Worm (Caenorhabditis elegans): Measurements from ENCODE around the gene F58E2.5.

The F58E2.5 gene

ce11 chrIV:3439354-3439753 is 5.4 kb upstream of the F58E2.5 start, which contains the start of gene grd-3:
Gene grd-3 (plus strand): TSS chrIV:3439655.
- TF ChIP-seq F37B4.10 (GFP tag; IDR thresholded peaks at IDR 0.05) (no peak), zfh-2 (GFP tag; conservative IDR thresholded peaks at IDR 0.05) (0 out of 2 replicates have a peak, but pooled peaks have one; percentile 5)

- TF ChIP-seq ztf-18 (tag; optimal IDR thresholded peaks at IDR 0.05) (no peak), nhr-120 (GFP tag; IDR thresholded peaks at IDR 0.05) (no peak), nfya-2 (GFP tag; IDR thresholded peaks at IDR 0.05) (no peak), xnd-1 (tag; optimal IDR thresholded peaks at IDR 0.05) (no peak), sea-2 (GFP tag; IDR thresholded peaks at IDR 0.05) (no peak)
Measured at ce11 chrIV:3440848-3441247, 3.9 kb upstream of the F58E2.5 start, which contains the start of gene grd-10. Gene grd-10 (plus strand): TSS chrIV:3441055.

DNA sequence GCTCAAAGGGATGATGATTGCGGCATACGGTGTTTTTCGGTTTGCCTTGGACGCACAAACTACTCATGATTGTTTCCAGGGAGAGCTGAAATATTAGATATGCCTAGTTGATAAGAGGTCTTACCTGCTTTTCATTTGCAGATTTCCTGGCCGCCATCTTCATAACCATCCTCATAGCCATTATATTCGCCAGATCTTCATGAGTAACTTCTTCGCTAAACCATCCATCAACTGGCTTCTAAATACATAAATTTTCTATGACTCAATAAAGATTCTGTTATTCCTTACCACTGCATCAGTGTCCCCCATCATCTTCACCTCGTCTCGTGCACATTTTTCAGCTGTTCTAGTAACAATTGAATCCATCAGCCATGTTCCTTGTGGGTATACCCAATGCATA is 2.2 kb upstream of the F58E2.5 start:
- TF ChIP-seq dpff-1 (tag; optimal IDR thresholded peaks at IDR 0.05), result no peak
- TF ChIP-seq athp-1 (tag; optimal IDR thresholded peaks at IDR 0.05), result no peak
- TF ChIP-seq attf-5 (GFP tag; optimal IDR thresholded peaks at IDR 0.05), result no peak
- no peak for TF ChIP-seq nhr-27 (tag; optimal IDR thresholded peaks at IDR 0.05)
- no peak for TF ChIP-seq attf-3 (GFP tag; conservative IDR thresholded peaks at IDR 0.05)
- TF ChIP-seq Y79H2A.3 (GFP tag; conservative IDR thresholded peaks at IDR 0.05), result no peak
- TF ChIP-seq unc-62 (GFP tag; optimal IDR thresholded peaks at IDR 0.05), result no peak
- no peak for TF ChIP-seq F49E8.2 (tag; optimal IDR thresholded peaks at IDR 0.05; ENCODE audit: insufficient read depth)
- no peak for TF ChIP-seq madf-10 (tag; optimal IDR thresholded peaks at IDR 0.05)
- no peak for TF ChIP-seq ceh-40 (GFP tag; IDR thresholded peaks at IDR 0.05)
- TF ChIP-seq ama-1 (optimal IDR thresholded peaks at IDR 0.05), result no peak
- no peak for TF ChIP-seq ama-1 (GFP tag; optimal IDR thresholded peaks at IDR 0.05)
- TF ChIP-seq K12H6.12 (tag; optimal IDR thresholded peaks at IDR 0.05), result no peak
- no peak for TF ChIP-seq egl-44 (GFP tag; IDR thresholded peaks at IDR 0.05)
- TF ChIP-seq Y56A3A.18 (GFP tag; IDR thresholded peaks at IDR 0.05), result no peak
- TF ChIP-seq lag-1 (GFP tag; IDR thresholded peaks at IDR 0.05), result no peak
- no peak for TF ChIP-seq B0261.1 (tag; optimal IDR thresholded peaks at IDR 0.05)
- no peak for TF ChIP-seq Y67H2A.10 (GFP tag; conservative IDR thresholded peaks at IDR 0.05)
- TF ChIP-seq pbrm-1 (GFP tag; IDR thresholded peaks at IDR 0.05), result no peak

DNA sequence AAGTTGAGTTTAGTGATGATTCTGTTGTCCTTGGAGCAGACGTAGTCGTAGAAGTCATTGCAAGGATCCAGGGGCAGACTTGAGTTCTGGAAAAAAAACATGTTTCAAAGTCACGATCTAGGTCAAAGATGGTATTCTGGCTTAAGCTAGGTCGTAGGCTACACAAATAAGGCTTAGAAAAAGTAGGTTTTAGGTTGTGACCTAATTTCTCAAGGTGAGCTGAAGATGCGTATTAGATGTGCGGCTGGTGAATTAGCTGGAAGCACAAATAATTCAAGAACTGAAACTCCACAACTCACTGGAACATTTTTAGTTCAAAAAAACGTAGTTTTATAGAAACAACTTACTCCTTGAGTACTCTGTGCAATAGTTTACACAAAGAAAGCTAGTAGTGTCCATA is 613 bp upstream of the F58E2.5 start, which contains the start of gene F09D12.2:
Gene F09D12.2, minus strand, starts transcription at position 101 of the 400 bp plus-strand sequence.
- TF ChIP-seq ekl-4 (GFP tag; IDR thresholded peaks at IDR 0.05) (no peak), ets-4 (GFP tag; optimal IDR thresholded peaks at IDR 0.05) (no peak), hmg-20 (GFP tag; IDR thresholded peaks at IDR 0.05) (no peak), rpc-1 (optimal IDR thresholded peaks at IDR 0.05) (no peak), rpc-1 (tag; optimal IDR thresholded peaks at IDR 0.05) (no peak), C06A6.2 (GFP tag; conservative IDR thresholded peaks at IDR 0.05) (no peak), ceh-91 (GFP tag; IDR thresholded peaks at IDR 0.05) (no peak)

- TF ChIP-seq nhr-90 (tag; optimal IDR thresholded peaks at IDR 0.05) (no peak), F10E7.11 (tag; optimal IDR thresholded peaks at IDR 0.05) (no peak), ceh-40 (GFP tag; IDR thresholded peaks at IDR 0.05) (no peak), ets-4 (GFP tag; optimal IDR thresholded peaks at IDR 0.05) (no peak), somi-1 (GFP tag; optimal IDR thresholded peaks at IDR 0.05) (no peak), lag-1 (GFP tag; IDR thresholded peaks at IDR 0.05) (no peak), madf-10 (tag; optimal IDR thresholded peaks at IDR 0.05) (no peak), F49E8.2 (tag; optimal IDR thresholded peaks at IDR 0.05; ENCODE audit: insufficient read depth) (no peak), snpc-1.1 (tag; optimal IDR thresholded peaks at IDR 0.05; ENCODE audit: insufficient read depth) (no peak), tbx-9 (tag; optimal IDR thresholded peaks at IDR 0.05; ENCODE audit: borderline replicate concordance) (no peak), F33H1.4 (GFP tag; IDR thresholded peaks at IDR 0.05) (no peak), unc-62 (GFP tag; optimal IDR thresholded peaks at IDR 0.05) (no peak), snpc-3.4 (tag; optimal IDR thresholded peaks at IDR 0.05) (no peak), nhr-80 (tag; optimal IDR thresholded peaks at IDR 0.05) (no peak), sptf-2 (GFP tag; optimal IDR thresholded peaks at IDR 0.05) (no peak), athp-1 (tag; optimal IDR thresholded peaks at IDR 0.05) (no peak), mxl-1 (tag; optimal IDR thresholded peaks at IDR 0.05) (no peak), lin-40 (tag; optimal IDR thresholded peaks at IDR 0.05) (no peak), let-526 (GFP tag; IDR thresholded peaks at IDR 0.05) (no peak)
Measured at ce11 chrIV:3447350-3447749, 2.6 kb downstream of the F58E2.5 start.
